Fruit fly (Drosophila melanogaster) whole organism, embryonic: ENCODE results near the gene CG8958.

Experiments
- Antp ChIP-seq: fragments of 200-800 bp; sonication (Bioruptor generic); optimal IDR thresholded peaks from 3 replicates; lab custom pipeline; 2016; ENCODE audit warnings: missing biosample characterization, missing genetic modification characterization
- Atf6 ChIP-seq: fragments of 200-800 bp; sonication (Bioruptor generic); IDR thresholded peaks from 2 replicates; pipeline ENCODE4 v1.3.6; 2022; ENCODE audit warnings: missing biosample characterization, missing genetic modification characterization
- CG10321 ChIP-seq: fragments of 200-800 bp; sonication (Bioruptor generic); IDR thresholded peaks from 2 replicates; pipeline ENCODE4 v1.3.6; 2022; ENCODE audit warnings: missing biosample characterization, missing genetic modification characterization
- CG10959 ChIP-seq: fragments of 200-800 bp; sonication (Bioruptor generic); IDR thresholded peaks from 2 replicates; pipeline ENCODE4 v1.3.6; 2022; ENCODE audit warnings: missing biosample characterization, missing genetic modification characterization
- CG12744 ChIP-seq: fragments of 200-800 bp; sonication (Bioruptor generic); optimal IDR thresholded peaks from 2 replicates; lab custom pipeline; 2016; ENCODE audit warnings: missing biosample characterization, missing genetic modification characterization
- CG13287 ChIP-seq: fragments of 200-800 bp; sonication (Bioruptor generic); IDR thresholded peaks from 2 replicates; pipeline ENCODE4 v1.3.6; 2022; ENCODE audit warnings: missing biosample characterization, missing genetic modification characterization; ENCODE audit not compliant: partially characterized antibody
- CG18262 ChIP-seq: fragments of 200-800 bp; optimal IDR thresholded peaks from 3 replicates; lab custom pipeline; 2019; ENCODE audit warnings: missing biosample characterization, mild to moderate bottlenecking, missing genetic modification characterization, moderate library complexity
- CG2120 ChIP-seq: fragments of 200-800 bp; sonication (Bioruptor generic); optimal IDR thresholded peaks from 3 replicates; lab custom pipeline; 2016; ENCODE audit warnings: missing biosample characterization, missing genetic modification characterization
- CG2712 ChIP-seq: fragments of 200-800 bp; optimal IDR thresholded peaks from 3 replicates; lab custom pipeline; 2019; ENCODE audit warnings: missing biosample characterization, mild to moderate bottlenecking, missing genetic modification characterization, moderate library complexity
- CG2889 ChIP-seq: fragments of 200-800 bp; sonication (Bioruptor generic); IDR thresholded peaks from 3 replicates; pipeline ENCODE4 v1.3.6; 2022; ENCODE audit warnings: missing biosample characterization, missing genetic modification characterization
- CG31224 ChIP-seq: fragments of 200-800 bp; sonication (Bioruptor generic); IDR thresholded peaks from 2 replicates; pipeline ENCODE4 v1.3.6; 2022; ENCODE audit warnings: missing biosample characterization, missing genetic modification characterization
- CG32767 ChIP-seq: fragments of 200-800 bp; sonication (Bioruptor generic); IDR thresholded peaks from 2 replicates; pipeline ENCODE4 v1.3.6; 2022; ENCODE audit warnings: missing biosample characterization, missing genetic modification characterization
- CG5180 ChIP-seq: fragments of 200-800 bp; sonication (Bioruptor generic); optimal IDR thresholded peaks from 3 replicates; lab custom pipeline; 2017; ENCODE audit warnings: missing biosample characterization, missing genetic modification characterization, mild to moderate bottlenecking, moderate library complexity, missing genetic modification reagents
- CG6254 ChIP-seq: fragments of 200-800 bp; sonication (Bioruptor generic); optimal IDR thresholded peaks from 3 replicates; lab custom pipeline; 2017; ENCODE audit warnings: mild to moderate bottlenecking, missing biosample characterization, missing genetic modification reagents, missing genetic modification characterization
- CG6683 ChIP-seq: fragments of 200-800 bp; sonication (Bioruptor generic); optimal IDR thresholded peaks from 2 replicates; lab custom pipeline; 2017; ENCODE audit warnings: missing biosample characterization, mild to moderate bottlenecking, missing genetic modification characterization, missing genetic modification reagents
- CG6791 ChIP-seq: fragments of 200-800 bp; sonication (Bioruptor generic); IDR thresholded peaks from 3 replicates; pipeline ENCODE4 v1.3.6; 2022; ENCODE audit warnings: missing biosample characterization, missing genetic modification characterization; ENCODE audit not compliant: partially characterized antibody
- CG7556 ChIP-seq: fragments of 200-800 bp; sonication (Bioruptor generic); optimal IDR thresholded peaks from 2 replicates; lab custom pipeline; 2017; ENCODE audit warnings: missing biosample characterization, mild to moderate bottlenecking, missing genetic modification characterization
- CG9215 ChIP-seq: fragments of 200-800 bp; sonication (Bioruptor generic); IDR thresholded peaks from 2 replicates; pipeline ENCODE4 v1.3.6; 2022; ENCODE audit warnings: missing biosample characterization, missing genetic modification characterization
- Chrac-16 ChIP-seq: fragments of 200-800 bp; sonication (Bioruptor generic); optimal IDR thresholded peaks from 3 replicates; lab custom pipeline; 2016; ENCODE audit warnings: missing biosample characterization, missing genetic modification characterization
- CkIIα-i1 ChIP-seq: fragments of 200-800 bp; sonication (Bioruptor generic); IDR thresholded peaks from 2 replicates; pipeline ENCODE4 v1.3.6; 2022; ENCODE audit warnings: missing biosample characterization, missing genetic modification characterization
- D19A ChIP-seq: fragments of 200-800 bp; optimal IDR thresholded peaks from 3 replicates; lab custom pipeline; 2019; ENCODE audit warnings: missing biosample characterization, mild to moderate bottlenecking, missing genetic modification characterization, moderate library complexity
- Dbx ChIP-seq: fragments of 200-800 bp; sonication (Bioruptor generic); IDR thresholded peaks from 3 replicates; pipeline ENCODE4 v1.3.6; 2022; ENCODE audit warnings: missing biosample characterization, missing genetic modification characterization
- Deaf1 ChIP-seq: fragments of 200-800 bp; optimal IDR thresholded peaks from 3 replicates; lab custom pipeline; 2019; ENCODE audit warnings: missing biosample characterization, mild to moderate bottlenecking, missing genetic modification characterization, moderate library complexity
- Elba2 ChIP-seq: fragments of 200-800 bp; sonication (Bioruptor generic); optimal IDR thresholded peaks from 3 replicates; lab custom pipeline; 2016; ENCODE audit warnings: missing biosample characterization, missing genetic modification characterization
- Ets65A ChIP-seq: fragments of 200-800 bp; sonication (Bioruptor generic); peaks from one replicate; lab custom pipeline; 2016; ENCODE audit warnings: missing biosample characterization, missing genetic modification characterization
- Fer3 ChIP-seq: fragments of 200-800 bp; sonication (Bioruptor generic); optimal IDR thresholded peaks from 2 replicates; lab custom pipeline; 2018; ENCODE audit warnings: missing biosample characterization, mild to moderate bottlenecking, missing genetic modification characterization, moderate library complexity
- HLH54F ChIP-seq: fragments of 200-800 bp; sonication (Bioruptor generic); optimal IDR thresholded peaks from 3 replicates; lab custom pipeline; 2016; ENCODE audit warnings: missing biosample characterization, missing genetic modification characterization
- Hey ChIP-seq: fragments of 200-800 bp; sonication (Bioruptor generic); optimal IDR thresholded peaks from 3 replicates; lab custom pipeline; 2018; ENCODE audit warnings: missing biosample characterization, mild to moderate bottlenecking, missing genetic modification characterization
- Hsf ChIP-seq: fragments of 200-800 bp; sonication (Bioruptor generic); optimal IDR thresholded peaks from 3 replicates; lab custom pipeline; 2016; ENCODE audit warnings: missing biosample characterization, missing genetic modification characterization
- Mes4 ChIP-seq: fragments of 200-800 bp; sonication (Bioruptor generic); optimal IDR thresholded peaks from 2 replicates; lab custom pipeline; 2016; ENCODE audit warnings: missing biosample characterization, missing genetic modification characterization
- Neu2 ChIP-seq: fragments of 200-800 bp; sonication (Bioruptor generic); optimal IDR thresholded peaks from 3 replicates; lab custom pipeline; 2016; ENCODE audit warnings: missing biosample characterization, missing genetic modification characterization, borderline replicate concordance
- Nf-YA ChIP-seq: fragments of 200-800 bp; sonication (Bioruptor generic); IDR thresholded peaks from 2 replicates; pipeline ENCODE4 v1.3.6; 2022; ENCODE audit warnings: missing biosample characterization, missing genetic modification characterization
- Trl ChIP-seq, 3 experiments: fragments of >200 bp in 2 of 3; fragments of 200-800 bp in 1 of 3; sonication (Bioruptor generic) in 1 of 3; optimal IDR thresholded peaks; 2 replicates in 1 of 3; 3 replicates in 2 of 3; lab custom pipeline; 2016 to 2017; ENCODE audit warnings: missing biosample characterization in 1 of 3, missing genetic modification characterization in 1 of 3
- Xrp1 ChIP-seq: fragments of 200-800 bp; sonication (Bioruptor generic); IDR thresholded peaks from 2 replicates; pipeline ENCODE4 v1.3.6; 2022; ENCODE audit warnings: missing biosample characterization, missing genetic modification characterization
- bab2 ChIP-seq: fragments of 200-800 bp; sonication (Bioruptor generic); optimal IDR thresholded peaks from 2 replicates; lab custom pipeline; 2016; ENCODE audit warnings: missing biosample characterization, missing genetic modification characterization
- bcd ChIP-seq: fragments of 200-800 bp; sonication (Bioruptor generic); optimal IDR thresholded peaks from 2 replicates; lab custom pipeline; 2017; ENCODE audit warnings: missing biosample characterization, mild to moderate bottlenecking, missing genetic modification characterization
- cg ChIP-seq: fragments of 200-800 bp; sonication (Bioruptor generic); optimal IDR thresholded peaks from 3 replicates; lab custom pipeline; 2019; ENCODE audit warnings: missing biosample characterization, mild to moderate bottlenecking, missing genetic modification characterization, moderate library complexity
- chif ChIP-seq, 2 experiments: fragments of 200-800 bp; sonication (Bioruptor generic); optimal IDR thresholded peaks; 3 replicates each; lab custom pipeline; 2016; ENCODE audit warnings: missing biosample characterization in 2 of 2, missing genetic modification characterization in 2 of 2
- chinmo ChIP-seq: fragments of 200-800 bp; sonication (Bioruptor generic); IDR thresholded peaks from 4 replicates; pipeline ENCODE4 v1.3.6; 2022; ENCODE audit warnings: missing biosample characterization, missing genetic modification characterization; ENCODE audit not compliant: partially characterized antibody
- chm ChIP-seq: fragments of 200-800 bp; sonication (Bioruptor generic); IDR thresholded peaks from 2 replicates; pipeline ENCODE4 v1.3.6; 2022; ENCODE audit warnings: missing biosample characterization, missing genetic modification characterization
- ci ChIP-seq: fragments of 200-800 bp; sonication (Bioruptor generic); IDR thresholded peaks from 3 replicates; pipeline ENCODE4 v1.3.6; 2022; ENCODE audit warnings: missing biosample characterization, missing genetic modification characterization
- croc ChIP-seq: fragments of 200-800 bp; sonication (Bioruptor generic); conservative IDR thresholded peaks from 3 replicates; pipeline ENCODE4 v1.3.6; 2022; ENCODE audit warnings: missing biosample characterization, missing genetic modification characterization
- ham ChIP-seq: fragments of 200-800 bp; sonication (Bioruptor generic); IDR thresholded peaks from 2 replicates; pipeline ENCODE4 v1.3.6; 2022; ENCODE audit warnings: missing biosample characterization, missing genetic modification characterization
- her ChIP-seq: fragments of 200-800 bp; sonication (Bioruptor generic); optimal IDR thresholded peaks from 2 replicates; lab custom pipeline; 2016; ENCODE audit warnings: missing biosample characterization, missing genetic modification characterization
- kay ChIP-seq: fragments of 200-800 bp; sonication (Bioruptor generic); optimal IDR thresholded peaks from 2 replicates; lab custom pipeline; 2016; ENCODE audit warnings: missing biosample characterization, missing genetic modification characterization
- ken ChIP-seq: fragments of 200-800 bp; sonication (Bioruptor generic); IDR thresholded peaks from 3 replicates; pipeline ENCODE4 v1.3.6; 2022; ENCODE audit warnings: missing biosample characterization, missing genetic modification characterization
- nerfin-1 ChIP-seq: fragments of 200-800 bp; sonication (Bioruptor generic); optimal IDR thresholded peaks from 3 replicates; lab custom pipeline; 2019; ENCODE audit warnings: missing biosample characterization, mild to moderate bottlenecking, missing genetic modification characterization, moderate library complexity
- nom ChIP-seq: fragments of 200-800 bp; sonication (Bioruptor generic); optimal IDR thresholded peaks from 2 replicates; lab custom pipeline; 2017; ENCODE audit warnings: missing biosample characterization, missing genetic modification characterization, mild to moderate bottlenecking, moderate library complexity, missing genetic modification reagents
- pfk ChIP-seq: fragments of 200-800 bp; sonication (Bioruptor generic); optimal IDR thresholded peaks from 2 replicates; lab custom pipeline; 2018; ENCODE audit warnings: missing biosample characterization, mild to moderate bottlenecking, missing genetic modification characterization, moderate library complexity
- sima ChIP-seq: fragments of 200-800 bp; sonication (Bioruptor generic); optimal IDR thresholded peaks from 2 replicates; lab custom pipeline; 2016; ENCODE audit warnings: missing biosample characterization, missing genetic modification characterization
- zfh1 ChIP-seq: fragments of 200-800 bp; sonication (Bioruptor generic); IDR thresholded peaks from 3 replicates; pipeline ENCODE4 v1.3.6; 2022; ENCODE audit warnings: missing biosample characterization, missing genetic modification characterization

CG8958 gene

DNA sequence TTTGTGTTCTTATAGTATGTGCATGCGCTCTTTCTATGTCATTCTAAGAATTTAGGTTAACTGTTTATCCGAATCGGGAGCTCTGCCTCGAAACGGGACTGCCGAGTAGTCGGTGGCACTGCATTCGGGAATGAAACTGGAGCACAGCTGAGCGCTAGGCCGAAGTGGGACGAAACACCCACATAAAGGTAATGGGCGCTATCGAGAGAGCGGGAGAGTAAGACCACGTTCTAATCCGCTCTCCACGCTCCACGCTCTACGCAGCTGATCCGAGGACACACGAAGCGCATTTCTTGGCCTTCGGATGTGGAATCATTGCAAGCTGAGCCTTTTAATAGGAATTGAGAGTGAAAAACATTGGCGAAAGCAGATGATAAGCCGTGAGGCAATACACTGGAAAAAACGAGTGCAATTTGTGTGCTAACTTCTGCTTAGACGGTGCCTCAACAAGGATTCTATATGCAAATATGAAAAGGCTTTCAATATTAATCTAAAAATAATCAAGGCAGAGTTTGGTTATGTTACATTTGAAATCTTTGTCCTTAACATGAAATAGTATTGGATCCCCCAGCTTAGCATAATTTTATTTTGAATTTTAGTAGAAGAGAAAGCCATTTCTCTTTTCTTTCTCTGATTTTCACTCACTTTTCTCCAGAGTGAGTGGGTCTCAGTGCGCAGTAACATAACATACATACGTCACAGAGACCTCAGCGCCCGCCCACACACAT lies 3.0 kb downstream of the CG8958 start (continued):
- TF ChIP-seq croc (GFP tag; lab: Robert Waterston, UW): no peak; the same call in 2 of the 3 replicates
- no peak for TF ChIP-seq chm (GFP tag; lab: Robert Waterston, UW)
- TF ChIP-seq Chrac-16 (GFP tag; lab: Kevin White, UChicago): no peak
- no peak for TF ChIP-seq her (GFP tag; lab: Kevin White, UChicago)
- TF ChIP-seq Trl (optimal IDR thresholded peaks at IDR 0.05; lab: Kevin White, UChicago): peak; percentile 32 to 62
- no peak for TF ChIP-seq Trl (GFP tag; optimal IDR thresholded peaks at IDR 0.05; lab: Kevin White, UChicago)
- no peak for TF ChIP-seq ham (GFP tag; lab: Robert Waterston, UW)
- peak; percentile 34 for TF ChIP-seq CG2712
- no peak for TF ChIP-seq CG5180
- TF ChIP-seq cg: no peak
- peak; percentile 19 for TF ChIP-seq Hsf
- peak; percentile 7 for TF ChIP-seq CG6683 (GFP tag; lab: Kevin White, UChicago)
- TF ChIP-seq Neu2 (GFP tag; lab: Kevin White, UChicago): no peak
- no peak for TF ChIP-seq CG13287 (GFP tag; lab: Robert Waterston, UW)
- no peak for TF ChIP-seq Elba2 (GFP tag; lab: Kevin White, UChicago)
- no peak for TF ChIP-seq ci (GFP tag; lab: Robert Waterston, UW)
- no peak for TF ChIP-seq Antp (GFP tag; lab: Kevin White, UChicago)
- no peak for TF ChIP-seq CG32767 (GFP tag; lab: Robert Waterston, UW)
- no peak for TF ChIP-seq CG31224 (GFP tag; lab: Robert Waterston, UW)
- TF ChIP-seq CG6254 (GFP tag; lab: Kevin White, UChicago): no peak
- no peak for TF ChIP-seq Fer3 (tag; lab: Kevin White, UChicago)
- TF ChIP-seq CG18262 (tag; lab: Kevin White, UChicago): peak; percentile 44
- peak; percentile 62 for TF ChIP-seq CG7556 (GFP tag; lab: Kevin White, UChicago)
- peak; percentile 9 for TF ChIP-seq D19A
- TF ChIP-seq zfh1 (GFP tag; lab: Robert Waterston, UW): no peak
- no peak for TF ChIP-seq Hey (tag; lab: Kevin White, UChicago)
- TF ChIP-seq kay: no peak
- no peak for TF ChIP-seq chif (GFP tag; optimal IDR thresholded peaks at IDR 0.05; lab: Kevin White, UChicago)
- TF ChIP-seq Mes4: no peak
- no peak for TF ChIP-seq CG10959 (GFP tag; lab: Robert Waterston, UW)
- TF ChIP-seq CG2120 (GFP tag; lab: Kevin White, UChicago): peak; percentile 27
- no peak for TF ChIP-seq CG2889 (GFP tag; lab: Robert Waterston, UW)
- TF ChIP-seq sima (GFP tag; lab: Kevin White, UChicago): no peak
- no peak for TF ChIP-seq Nf-YA (GFP tag; lab: Robert Waterston, UW)
- no peak for TF ChIP-seq CG9215
- no peak for TF ChIP-seq CG6791 (GFP tag; lab: Robert Waterston, UW)
- no peak for TF ChIP-seq ken
- TF ChIP-seq Xrp1: peak; percentile 28; the same call in 1 of the 2 replicates
- TF ChIP-seq CG10321 (GFP tag; lab: Robert Waterston, UW): no peak
- TF ChIP-seq Ets65A (GFP tag; lab: Kevin White, UChicago): peak; percentile 81

DNA sequence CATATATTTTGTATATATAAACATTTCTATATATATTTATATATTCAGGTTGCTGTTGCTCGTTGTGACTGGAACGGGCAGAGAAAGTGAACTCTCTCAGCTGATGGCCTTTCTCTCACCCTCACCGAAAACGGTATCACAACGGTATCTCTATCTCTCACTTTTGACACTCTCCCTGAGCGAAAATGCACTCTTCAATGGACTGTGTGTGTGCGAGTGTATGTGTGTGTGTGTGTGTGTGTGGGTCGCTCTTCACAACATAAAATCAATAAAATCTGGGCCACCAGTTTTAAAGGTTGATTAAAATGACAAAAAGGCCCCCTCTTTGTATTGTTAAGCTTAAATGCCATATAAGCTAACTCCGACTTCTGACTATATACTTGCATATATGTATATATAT lies 4.5 kb downstream of the CG8958 start:
- TF ChIP-seq nerfin-1 (tag; lab: Kevin White, UChicago) (no peak), HLH54F (GFP tag; lab: Kevin White, UChicago) (no peak), Atf6 (GFP tag; lab: Robert Waterston, UW) (no peak), chinmo (GFP tag; lab: Robert Waterston, UW) (0 out of 4 replicates have a peak, but pooled peaks have one; percentile 53), CG12744 (GFP tag; lab: Kevin White, UChicago) (no peak), CG7556 (GFP tag; lab: Kevin White, UChicago) (no peak), bcd (GFP tag; lab: Kevin White, UChicago) (no peak), bab2 (GFP tag; lab: Kevin White, UChicago) (no peak), CkIIα-i1 (GFP tag; lab: Robert Waterston, UW) (no peak), pfk (GFP tag; lab: Kevin White, UChicago) (no peak), nom (no peak), ci (GFP tag; lab: Robert Waterston, UW) (0 out of 3 replicates have a peak, but pooled peaks have one; percentile 32), Deaf1 (tag; lab: Kevin White, UChicago) (peak; percentile 56), Dbx (GFP tag; lab: Robert Waterston, UW) (no peak)
